Fruit fly (Drosophila melanogaster): ENCODE results near the gene Nep2.

Nep2 gene

DNA sequence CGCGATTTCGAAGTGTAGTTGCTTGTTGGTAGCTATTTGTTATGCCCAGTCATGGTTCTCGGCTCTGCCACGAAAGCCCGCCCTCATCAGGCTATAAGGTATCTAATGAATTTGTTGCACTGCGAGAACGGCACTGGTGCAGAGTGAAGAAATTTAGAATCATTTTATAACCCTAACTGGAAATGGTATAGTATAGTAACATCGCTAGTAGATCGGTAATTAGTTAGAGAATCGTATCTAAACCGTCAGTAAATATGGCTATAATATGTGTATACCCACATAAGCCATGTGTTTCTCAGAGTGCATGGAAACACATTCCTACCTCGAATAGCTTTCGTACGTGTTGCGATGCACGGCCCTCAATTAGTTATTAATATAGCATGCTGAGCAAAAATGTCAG lies 44.5 kb downstream of the Nep2 start (continued):
- peak; percentile 44 for TF ChIP-seq CG7368 (GFP tag; optimal IDR thresholded peaks at IDR 0.05)
- peak; percentile 45 for TF ChIP-seq Ets96B (tag; optimal IDR thresholded peaks at IDR 0.05)
- TF ChIP-seq dsx (GFP tag; optimal IDR thresholded peaks at IDR 0.05; ENCODE audit: poor library complexity, severe bottlenecking), result no peak
- peak; percentile 28 for TF ChIP-seq esn (GFP tag; optimal IDR thresholded peaks at IDR 0.05)
- TF ChIP-seq CG1621 (tag; optimal IDR thresholded peaks at IDR 0.05), result no peak
- no peak for TF ChIP-seq CG6854 (GFP tag; optimal IDR thresholded peaks at IDR 0.05)
- peak; percentile 64 for TF ChIP-seq CG3919 (GFP tag; optimal IDR thresholded peaks at IDR 0.05)

- peak; percentile 19 for TF ChIP-seq CG3919 (GFP tag; optimal IDR thresholded peaks at IDR 0.05)
- 0 out of 3 replicates have a peak, but pooled peaks have one; percentile 27 for TF ChIP-seq eg (GFP tag; IDR thresholded peaks at IDR 0.05)
These were observed 46.9 kb downstream of the Nep2 start for dm6 chr3R:4684811-4685210.

- TF ChIP-seq CG3032 (tag; optimal IDR thresholded peaks at IDR 0.05) (no peak), topi (GFP tag; optimal IDR thresholded peaks at IDR 0.05) (no peak), Sox14 (GFP tag; optimal IDR thresholded peaks at IDR 0.05) (no peak), CG11902 (GFP tag; optimal IDR thresholded peaks at IDR 0.05) (no peak), Smox (GFP tag; optimal IDR thresholded peaks at IDR 0.05) (no peak)
These were observed 53.3 kb downstream of the Nep2 start for dm6 chr3R:4678362-4678761.

dm6 chr3R:4676981-4677665 lies 54.6 kb downstream of the Nep2 start:
- TF ChIP-seq dsx (GFP tag; optimal IDR thresholded peaks at IDR 0.05; ENCODE audit: poor library complexity, severe bottlenecking) (peak; percentile 22), dac (GFP tag; optimal IDR thresholded peaks at IDR 0.05) (no peak)

All from whole organism, prepupa.